Worm (Caenorhabditis elegans) whole organism, L1 larva: ENCODE data around the gene faxc-2.
A peak's percentile ranks its signal among the peaks of the same experiment; 100 is the strongest.

ENCODE experiments used
- C04F5.9 ChIP-seq: sonication (generic microtip); optimal IDR thresholded peaks from 2 replicates; lab custom pipeline; 2016; ENCODE audit warnings: missing genetic modification characterization, missing compliant biosample characterization
- C16A3.4 ChIP-seq: fragments of 150-350 bp; optimal IDR thresholded peaks from 2 replicates; lab custom pipeline; 2014; ENCODE audit warnings: missing biosample characterization, missing genetic modification characterization
- C34B4.2 ChIP-seq: sonication (generic microtip); optimal IDR thresholded peaks from 2 replicates; lab custom pipeline; 2017; ENCODE audit warnings: mild to moderate bottlenecking, missing genetic modification characterization, missing compliant biosample characterization
- Y116A8C.19 ChIP-seq: sonication (generic microtip); optimal IDR thresholded peaks from 2 replicates; lab custom pipeline; 2016; ENCODE audit warnings: missing compliant biosample characterization, missing genetic modification characterization, borderline replicate concordance
- aha-1 ChIP-seq: fragments of 150-350 bp; optimal IDR thresholded peaks from 2 replicates; lab custom pipeline; 2014; ENCODE audit warnings: missing biosample characterization, missing genetic modification characterization
- alr-1 ChIP-seq: fragments of 200-800 bp; sonication (Bioruptor generic); optimal IDR thresholded peaks from 2 replicates; lab custom pipeline; 2018; ENCODE audit warnings: borderline replicate concordance, mild to moderate bottlenecking, missing genetic modification characterization, missing compliant biosample characterization
- aly-2 ChIP-seq: fragments of 150-350 bp; optimal IDR thresholded peaks from 2 replicates; lab custom pipeline; 2014; ENCODE audit warnings: missing biosample characterization, missing genetic modification characterization
- blmp-1 ChIP-seq: fragments of 150-350 bp; optimal IDR thresholded peaks from 2 replicates; lab custom pipeline; 2014; ENCODE audit warnings: missing biosample characterization, missing genetic modification characterization
- ceh-8 ChIP-seq: fragments of 200-800 bp; sonication (Bioruptor generic); optimal IDR thresholded peaks from 2 replicates; lab custom pipeline; 2018; ENCODE audit warnings: mild to moderate bottlenecking, missing genetic modification characterization, moderate library complexity, missing compliant biosample characterization
- dsc-1 ChIP-seq: sonication (generic microtip); optimal IDR thresholded peaks from 2 replicates; lab custom pipeline; 2016; ENCODE audit warnings: mild to moderate bottlenecking, missing genetic modification characterization, missing compliant biosample characterization
- efl-1 ChIP-seq, 4 experiments: fragments of 150-350 bp; optimal IDR thresholded peaks in 3 of 4; peaks in 1 of 4; 1 replicate in 1 of 4; 2 replicates in 3 of 4; lab custom pipeline; 2014; ENCODE audit warnings: missing biosample characterization in 2 of 4, missing genetic modification characterization in 2 of 4, missing genetic modification reagents in 2 of 4
- efl-3 ChIP-seq: fragments of 200-800 bp; sonication (Bioruptor generic); optimal IDR thresholded peaks from 2 replicates; lab custom pipeline; 2018; ENCODE audit warnings: mild to moderate bottlenecking, missing genetic modification characterization, missing compliant biosample characterization
- elt-2 ChIP-seq: sonication (generic microtip); optimal IDR thresholded peaks from 2 replicates; lab custom pipeline; 2016; ENCODE audit warnings: missing genetic modification characterization, mild to moderate bottlenecking, inconsistent platforms, missing compliant biosample characterization, missing genetic modification reagents
- ets-5 ChIP-seq: fragments of 200-800 bp; sonication (Bioruptor generic); IDR thresholded peaks from 2 replicates; pipeline ENCODE4 v1.3.6; 2022; ENCODE audit warnings: missing genetic modification characterization, missing compliant biosample characterization
- fkh-4 ChIP-seq: sonication (generic microtip); optimal IDR thresholded peaks from 2 replicates; lab custom pipeline; 2016; ENCODE audit warnings: missing compliant biosample characterization, missing genetic modification characterization, borderline replicate concordance
- fos-1 ChIP-seq: fragments of 150-350 bp; optimal IDR thresholded peaks from 2 replicates; lab custom pipeline; 2014; ENCODE audit warnings: missing biosample characterization, missing genetic modification characterization
- jun-1 ChIP-seq: fragments of 150-350 bp; optimal IDR thresholded peaks from 2 replicates; lab custom pipeline; 2014; ENCODE audit warnings: missing biosample characterization, missing genetic modification reagents, missing genetic modification characterization
- lin-13 ChIP-seq: fragments of 150-350 bp; optimal IDR thresholded peaks from 2 replicates; lab custom pipeline; 2014; ENCODE audit warnings: missing biosample characterization, missing genetic modification reagents, missing genetic modification characterization
- lin-14 ChIP-seq: fragments of 200-800 bp; sonication (Bioruptor generic); optimal IDR thresholded peaks from 2 replicates; lab custom pipeline; 2018; ENCODE audit warnings: mild to moderate bottlenecking, missing genetic modification characterization, moderate library complexity, missing compliant biosample characterization
- lin-15B ChIP-seq: fragments of 150-350 bp; sonication (generic microtip); optimal IDR thresholded peaks from 3 replicates; lab custom pipeline; 2014; ENCODE audit warnings: missing biosample characterization, missing genetic modification characterization
- lin-35 ChIP-seq, 2 experiments: fragments of 150-350 bp; optimal IDR thresholded peaks; 2 replicates each; lab custom pipeline; 2014; ENCODE audit warnings: missing biosample characterization in 2 of 2, missing genetic modification characterization in 2 of 2, missing genetic modification reagents in 2 of 2
- lin-39 ChIP-seq: fragments of 150-350 bp; optimal IDR thresholded peaks from 2 replicates; lab custom pipeline; 2014; ENCODE audit warnings: missing biosample characterization, missing genetic modification reagents, missing genetic modification characterization
- lir-3 ChIP-seq: sonication (generic microtip); optimal IDR thresholded peaks from 2 replicates; lab custom pipeline; 2016; ENCODE audit warnings: mild to moderate bottlenecking, missing genetic modification characterization, moderate library complexity, missing compliant biosample characterization; ENCODE audit not compliant: poor library complexity
- lsy-2 ChIP-seq, 2 experiments: fragments of 150-350 bp; optimal IDR thresholded peaks; 2 replicates each; lab custom pipeline; 2014; ENCODE audit warnings: missing biosample characterization in 2 of 2, missing genetic modification characterization in 2 of 2
- mdl-1 ChIP-seq, 2 experiments: fragments of 150-350 bp; optimal IDR thresholded peaks; 2 replicates each; lab custom pipeline; 2014 to 2017; ENCODE audit warnings: missing biosample characterization in 2 of 2, missing genetic modification characterization in 2 of 2, inconsistent platforms in 1 of 2
- mep-1 ChIP-seq: fragments of 150-350 bp; optimal IDR thresholded peaks from 2 replicates; lab custom pipeline; 2014; ENCODE audit warnings: missing biosample characterization, missing genetic modification characterization
- nhr-11 ChIP-seq: fragments of 150-350 bp; optimal IDR thresholded peaks from 2 replicates; lab custom pipeline; 2014; ENCODE audit warnings: missing biosample characterization, missing genetic modification characterization
- nhr-19 ChIP-seq: fragments of 200-800 bp; sonication (Bioruptor generic); conservative IDR thresholded peaks from 2 replicates; pipeline ENCODE4 v1.3.6; 2022; ENCODE audit warnings: missing genetic modification characterization, missing compliant biosample characterization
- nhr-47 ChIP-seq: sonication (generic microtip); optimal IDR thresholded peaks from 2 replicates; lab custom pipeline; 2016; ENCODE audit warnings: mild to moderate bottlenecking, missing genetic modification characterization, moderate library complexity, missing compliant biosample characterization
- nhr-71 ChIP-seq: sonication (generic microtip); optimal IDR thresholded peaks from 2 replicates; lab custom pipeline; 2016; ENCODE audit warnings: mild to moderate bottlenecking, missing genetic modification characterization, moderate library complexity, missing compliant biosample characterization
- nhr-76 ChIP-seq: sonication (generic microtip); optimal IDR thresholded peaks from 2 replicates; lab custom pipeline; 2017; ENCODE audit warnings: missing biosample characterization, missing genetic modification characterization
- nhr-85 ChIP-seq: sonication (generic microtip); peaks from one replicate; lab custom pipeline; 2016; ENCODE audit warnings: missing genetic modification characterization, inconsistent platforms, missing compliant biosample characterization
- pax-3 ChIP-seq: fragments of 200-800 bp; sonication (Bioruptor generic); optimal IDR thresholded peaks from 2 replicates; lab custom pipeline; 2018; ENCODE audit warnings: mild to moderate bottlenecking, missing genetic modification characterization, moderate library complexity, missing compliant biosample characterization
- pqm-1 ChIP-seq: sonication (generic microtip); optimal IDR thresholded peaks from 3 replicates; lab custom pipeline; 2017; ENCODE audit warnings: missing biosample characterization, missing genetic modification characterization
- snpc-4 ChIP-seq: fragments of 150-350 bp; optimal IDR thresholded peaks from 2 replicates; lab custom pipeline; 2014; ENCODE audit warnings: missing biosample characterization, missing genetic modification characterization
- snu-23 ChIP-seq: sonication (generic microtip); optimal IDR thresholded peaks from 2 replicates; lab custom pipeline; 2016; ENCODE audit warnings: missing genetic modification characterization, missing compliant biosample characterization
- tlp-1 ChIP-seq: fragments of 150-350 bp; optimal IDR thresholded peaks from 2 replicates; lab custom pipeline; 2014; ENCODE audit warnings: missing biosample characterization, missing genetic modification characterization
- unc-30 ChIP-seq: sonication (generic microtip); optimal IDR thresholded peaks from 2 replicates; lab custom pipeline; 2017; ENCODE audit warnings: missing biosample characterization, missing genetic modification characterization
- unc-62 ChIP-seq: fragments of 150-350 bp; optimal IDR thresholded peaks from 2 replicates; lab custom pipeline; 2014; ENCODE audit warnings: missing biosample characterization, missing genetic modification reagents, missing genetic modification characterization
- vab-15 ChIP-seq: sonication (generic microtip); optimal IDR thresholded peaks from 2 replicates; lab custom pipeline; 2017; ENCODE audit warnings: missing genotype, mild to moderate bottlenecking, missing genetic modification characterization, missing compliant biosample characterization
- xbp-1 ChIP-seq: sonication (generic microtip); optimal IDR thresholded peaks from 2 replicates; lab custom pipeline; 2016; ENCODE audit warnings: missing genetic modification characterization, missing compliant biosample characterization
- zag-1 ChIP-seq: fragments of 150-350 bp; optimal IDR thresholded peaks from 2 replicates; lab custom pipeline; 2014; ENCODE audit warnings: missing biosample characterization, missing genetic modification characterization
- zip-4 ChIP-seq: fragments of 200-800 bp; sonication (Bioruptor generic); optimal IDR thresholded peaks from 2 replicates; lab custom pipeline; 2018; ENCODE audit warnings: mild to moderate bottlenecking, missing genetic modification characterization, moderate library complexity, missing compliant biosample characterization
- ztf-11 ChIP-seq, 2 experiments: sonication (generic microtip); optimal IDR thresholded peaks; 2 replicates each; lab custom pipeline; 2016 to 2017; ENCODE audit warnings: missing genetic modification characterization in 2 of 2, missing biosample characterization in 1 of 2, missing compliant biosample characterization in 1 of 2
- ztf-4 ChIP-seq: fragments of 150-350 bp; optimal IDR thresholded peaks from 2 replicates; lab custom pipeline; 2014; ENCODE audit warnings: missing biosample characterization, missing genetic modification characterization

faxc-2 gene

ce11 chrII:13299166-13299805 is 9.8 kb upstream of the faxc-2 start:
- TF ChIP-seq efl-1 (optimal IDR thresholded peaks at IDR 0.05; lab: Kevin White, UChicago) (no peak), efl-1 (GFP tag; optimal IDR thresholded peaks at IDR 0.05 in 1 of 2; lab: Kevin White, UChicago) (peak in 1 of 2 experiments; percentile 70), elt-2 (tag; lab: Kevin White, UChicago) (peak; percentile 89), efl-3 (GFP tag; lab: Kevin White, UChicago) (no peak), nhr-71 (peak; percentile 16), unc-62 (GFP tag; lab: Kevin White, UChicago) (no peak), jun-1 (peak; percentile 25), lin-35 (GFP tag; optimal IDR thresholded peaks at IDR 0.05; lab: Kevin White, UChicago) (peak in 1 of 2 experiments; percentile 22), mdl-1 (tag; optimal IDR thresholded peaks at IDR 0.05; lab: Kevin White, UChicago) (peak in 1 of 2 experiments; percentile 46), pax-3 (tag; lab: Kevin White, UChicago) (peak; percentile 27), pqm-1 (tag; lab: Kevin White, UChicago) (peak; percentile 17)

- no peak for TF ChIP-seq unc-30 (tag; lab: Kevin White, UChicago)
- no peak for TF ChIP-seq efl-1 (optimal IDR thresholded peaks at IDR 0.05; lab: Kevin White, UChicago)
- no peak for TF ChIP-seq efl-1 (GFP tag; optimal IDR thresholded peaks at IDR 0.05 in 1 of 2; lab: Kevin White, UChicago)
- no peak for TF ChIP-seq mdl-1 (tag; optimal IDR thresholded peaks at IDR 0.05; lab: Kevin White, UChicago)
- TF ChIP-seq lin-15B = no peak
- no peak for TF ChIP-seq nhr-47
- TF ChIP-seq elt-2 (tag; lab: Kevin White, UChicago) = no peak
- TF ChIP-seq nhr-76 = no peak
- no peak for TF ChIP-seq xbp-1
- TF ChIP-seq pqm-1 (tag; lab: Kevin White, UChicago) = no peak
- TF ChIP-seq, all 84 proteins: peak for 0
Measured at ce11 chrII:13300590-13300989, 8.5 kb upstream of the faxc-2 start.

ce11 chrII:13304339-13304938 is 4.7 kb upstream of the faxc-2 start:
- TF ChIP-seq lin-13 (GFP tag; lab: Kevin White, UChicago) (no peak), vab-15 (tag; lab: Kevin White, UChicago) (no peak), mep-1 (tag; lab: Kevin White, UChicago) (peak; percentile 25), nhr-11 (no peak), elt-2 (tag; lab: Kevin White, UChicago) (no peak), alr-1 (tag; lab: Kevin White, UChicago) (no peak), C34B4.2 (tag; lab: Kevin White, UChicago) (no peak), dsc-1 (tag; lab: Kevin White, UChicago) (no peak), snu-23 (GFP tag; lab: Kevin White, UChicago) (peak; percentile 25), lin-14 (peak; percentile 74), C16A3.4 (tag; lab: Kevin White, UChicago) (no peak), snpc-4 (peak; percentile 3), nhr-19 (GFP tag; lab: Robert Waterston, UW) (peak; percentile 36; the same call in 1 of the 2 replicates), nhr-71 (peak; percentile 13), lsy-2 (tag; optimal IDR thresholded peaks at IDR 0.05; lab: Kevin White, UChicago) (peak in 1 of 2 experiments; percentile 26), zip-4 (GFP tag; lab: Kevin White, UChicago) (no peak), lin-39 (tag; lab: Kevin White, UChicago) (no peak), lir-3 (tag; lab: Kevin White, UChicago) (no peak), Y116A8C.19 (no peak), C04F5.9 (tag; lab: Kevin White, UChicago) (no peak), zag-1 (no peak), nhr-85 (no peak), ztf-11 (tag; optimal IDR thresholded peaks at IDR 0.05; lab: Kevin White, UChicago) (no peak), blmp-1 (peak; percentile 37), efl-3 (GFP tag; lab: Kevin White, UChicago) (no peak), efl-1 (optimal IDR thresholded peaks at IDR 0.05; lab: Kevin White, UChicago) (no peak), efl-1 (GFP tag; optimal IDR thresholded peaks at IDR 0.05 in 1 of 2; lab: Kevin White, UChicago) (no peak), ceh-8 (GFP tag; lab: Kevin White, UChicago) (no peak), aha-1 (tag; lab: Kevin White, UChicago) (no peak), ets-5 (GFP tag; lab: Robert Waterston, UW) (0 out of 2 replicates have a peak, but pooled peaks have one; percentile 76), fkh-4 (tag; lab: Kevin White, UChicago) (no peak), aly-2 (tag; lab: Kevin White, UChicago) (no peak), nhr-47 (no peak), lin-35 (GFP tag; optimal IDR thresholded peaks at IDR 0.05; lab: Kevin White, UChicago) (peak in 1 of 2 experiments; percentile 11), tlp-1 (tag; lab: Kevin White, UChicago) (no peak), pax-3 (tag; lab: Kevin White, UChicago) (no peak), ztf-4 (tag; lab: Kevin White, UChicago) (no peak), fos-1 (tag; lab: Kevin White, UChicago) (no peak)
